Worm (Caenorhabditis elegans): Measurements from ENCODE around the gene hecd-1.

DNA sequence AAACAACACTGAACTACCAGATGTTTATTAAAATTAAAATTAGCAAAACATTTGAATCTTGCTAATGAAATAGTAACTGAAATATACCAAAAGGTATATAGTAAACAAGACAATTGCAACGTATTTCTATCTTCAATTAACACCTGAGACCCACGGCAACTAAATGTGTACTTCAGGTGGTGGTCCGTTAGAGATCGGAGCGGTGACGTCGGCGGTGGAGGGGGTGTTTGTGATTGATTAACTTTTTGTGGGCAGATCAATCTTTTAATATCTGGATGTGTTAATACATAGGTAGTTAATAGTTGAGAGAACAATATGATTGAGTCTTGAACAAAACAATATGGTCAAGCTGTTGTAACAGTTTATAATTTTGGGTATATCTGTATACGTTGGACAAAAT is 48.4 kb downstream of the hecd-1 start:
- TF ChIP-seq fkh-4 (tag; optimal IDR thresholded peaks at IDR 0.05; ENCODE audit: borderline replicate concordance) (no peak), sptf-1 (tag; optimal IDR thresholded peaks at IDR 0.05) (no peak), nhr-11 (tag; optimal IDR thresholded peaks at IDR 0.05) (no peak), egl-13 (tag; optimal IDR thresholded peaks at IDR 0.05) (no peak), hlh-4 (tag; optimal IDR thresholded peaks at IDR 0.05) (no peak)
